Fruit fly (Drosophila melanogaster) whole organism, embryonic: ENCODE data around the gene Rbf2.

Source experiments
- Atf6 ChIP-seq: fragments of 200-800 bp; sonication (Bioruptor generic); IDR thresholded peaks from 2 replicates; pipeline ENCODE4 v1.3.6; 2022; ENCODE audit warnings: missing biosample characterization, missing genetic modification characterization
- BtbVII ChIP-seq: fragments of 200-800 bp; sonication (Bioruptor generic); optimal IDR thresholded peaks from 3 replicates; lab custom pipeline; 2017; ENCODE audit warnings: missing biosample characterization, mild to moderate bottlenecking, missing genetic modification characterization
- CG10543 ChIP-seq: fragments of 200-800 bp; sonication (Bioruptor generic); optimal IDR thresholded peaks from 3 replicates; lab custom pipeline; 2017; ENCODE audit warnings: missing biosample characterization, mild to moderate bottlenecking, missing genetic modification characterization, moderate library complexity
- CG11456 ChIP-seq: fragments of 200-800 bp; sonication (Bioruptor generic); IDR thresholded peaks from 3 replicates; pipeline ENCODE4 v1.3.6; 2022; ENCODE audit warnings: missing biosample characterization, missing genetic modification characterization
- CG12659 ChIP-seq: fragments of 200-800 bp; sonication (Bioruptor generic); optimal IDR thresholded peaks from 3 replicates; lab custom pipeline; 2017; ENCODE audit warnings: mild to moderate bottlenecking, missing biosample characterization, missing genetic modification reagents, missing genetic modification characterization
- CG15269 ChIP-seq: fragments of 200-800 bp; sonication (Bioruptor generic); optimal IDR thresholded peaks from 2 replicates; lab custom pipeline; 2018; ENCODE audit warnings: missing biosample characterization, mild to moderate bottlenecking, missing genetic modification characterization, moderate library complexity
- CG15514 ChIP-seq: fragments of 200-800 bp; sonication (Bioruptor generic); optimal IDR thresholded peaks from 3 replicates; lab custom pipeline; 2017; ENCODE audit warnings: missing biosample characterization, missing genetic modification characterization, mild to moderate bottlenecking, moderate library complexity, missing genetic modification reagents
- CG17385 ChIP-seq: fragments of 200-800 bp; sonication (Bioruptor generic); optimal IDR thresholded peaks from 3 replicates; lab custom pipeline; 2018; ENCODE audit warnings: missing biosample characterization, mild to moderate bottlenecking, missing genetic modification characterization
- CG17829 ChIP-seq: fragments of 200-800 bp; optimal IDR thresholded peaks from 2 replicates; lab custom pipeline; 2019; ENCODE audit warnings: missing biosample characterization, mild to moderate bottlenecking, missing genetic modification characterization, moderate library complexity
- CG18476 ChIP-seq: fragments of 200-800 bp; sonication (Bioruptor generic); optimal IDR thresholded peaks from 2 replicates; lab custom pipeline; 2016; ENCODE audit warnings: missing biosample characterization, mild to moderate bottlenecking, missing genetic modification characterization
- CG18619 ChIP-seq: fragments of 200-800 bp; sonication (Bioruptor generic); optimal IDR thresholded peaks from 3 replicates; lab custom pipeline; 2017; ENCODE audit warnings: missing biosample characterization, mild to moderate bottlenecking, missing genetic modification characterization
- CG34376 ChIP-seq: fragments of 200-800 bp; sonication (Bioruptor generic); optimal IDR thresholded peaks from 2 replicates; lab custom pipeline; 2018; ENCODE audit warnings: missing biosample characterization, mild to moderate bottlenecking, missing genetic modification characterization
- CG4282 ChIP-seq: fragments of 200-800 bp; sonication (Bioruptor generic); optimal IDR thresholded peaks from 2 replicates; lab custom pipeline; 2016; ENCODE audit warnings: missing biosample characterization, missing genetic modification characterization
- CG4360 ChIP-seq: fragments of 200-800 bp; sonication (Bioruptor generic); IDR thresholded peaks from 2 replicates; pipeline ENCODE4 v1.3.6; 2022; ENCODE audit warnings: missing biosample characterization, missing genetic modification characterization
- CG4854 ChIP-seq: fragments of 200-800 bp; sonication (Bioruptor generic); optimal IDR thresholded peaks from 2 replicates; lab custom pipeline; 2016; ENCODE audit warnings: missing biosample characterization, missing genetic modification characterization, inconsistent platforms
- CG6791 ChIP-seq: fragments of 200-800 bp; sonication (Bioruptor generic); IDR thresholded peaks from 3 replicates; pipeline ENCODE4 v1.3.6; 2022; ENCODE audit warnings: missing biosample characterization, missing genetic modification characterization; ENCODE audit not compliant: partially characterized antibody
- CHES-1-like ChIP-seq: fragments of 200-800 bp; sonication (Bioruptor generic); optimal IDR thresholded peaks from 2 replicates; lab custom pipeline; 2016; ENCODE audit warnings: missing biosample characterization, missing genetic modification characterization
- Camta ChIP-seq: fragments of 200-800 bp; sonication (Bioruptor generic); optimal IDR thresholded peaks from 2 replicates; lab custom pipeline; 2016; ENCODE audit warnings: missing biosample characterization, missing genetic modification characterization
- GATAe ChIP-seq: fragments of 200-800 bp; sonication (Bioruptor generic); conservative IDR thresholded peaks from 2 replicates; pipeline ENCODE4 v1.3.6; 2022; ENCODE audit warnings: missing biosample characterization, missing genetic modification characterization
- Hmr ChIP-seq: fragments of 200-800 bp; sonication (Bioruptor generic); optimal IDR thresholded peaks from 3 replicates; lab custom pipeline; 2017; ENCODE audit warnings: mild to moderate bottlenecking, missing biosample characterization, missing genetic modification reagents, missing genetic modification characterization
- Hr78 ChIP-seq, 2 experiments: fragments of 200-800 bp in 1 of 2; fragments of >200 bp in 1 of 2; sonication (Bioruptor generic) in 1 of 2; optimal IDR thresholded peaks; 2 replicates each; lab custom pipeline; 2017 to 2019; ENCODE audit warnings: missing biosample characterization in 2 of 2, missing genetic modification characterization in 2 of 2, mild to moderate bottlenecking in 1 of 2, moderate library complexity in 1 of 2
- Med ChIP-seq: fragments of 200-800 bp; sonication (Bioruptor generic); peaks from one replicate; lab custom pipeline; 2016; ENCODE audit warnings: missing biosample characterization, missing genetic modification characterization, mild to moderate bottlenecking, inconsistent platforms, moderate library complexity
- Opbp ChIP-seq: fragments of 200-800 bp; sonication (Bioruptor generic); IDR thresholded peaks from 3 replicates; pipeline ENCODE4 v1.3.6; 2022; ENCODE audit warnings: missing biosample characterization, missing genetic modification characterization; ENCODE audit not compliant: partially characterized antibody
- Pdp1 ChIP-seq, 2 experiments: fragments of 200-800 bp; sonication (Bioruptor generic); optimal IDR thresholded peaks; 3 replicates each; lab custom pipeline; 2016; ENCODE audit warnings: missing biosample characterization in 2 of 2, missing genetic modification characterization in 2 of 2, mild to moderate bottlenecking in 1 of 2, moderate library complexity in 1 of 2
- Sox102F ChIP-seq: fragments of 200-800 bp; sonication (Bioruptor generic); optimal IDR thresholded peaks from 2 replicates; lab custom pipeline; 2018; ENCODE audit warnings: missing biosample characterization, mild to moderate bottlenecking, missing genetic modification characterization, moderate library complexity
- Xbp1 ChIP-seq: fragments of 200-800 bp; sonication (Bioruptor generic); optimal IDR thresholded peaks from 3 replicates; lab custom pipeline; 2016; ENCODE audit warnings: missing biosample characterization, mild to moderate bottlenecking, missing genetic modification characterization
- Xrp1 ChIP-seq: fragments of 200-800 bp; sonication (Bioruptor generic); IDR thresholded peaks from 2 replicates; pipeline ENCODE4 v1.3.6; 2022; ENCODE audit warnings: missing biosample characterization, missing genetic modification characterization
- ara ChIP-seq: fragments of 200-800 bp; sonication (Bioruptor generic); IDR thresholded peaks from 2 replicates; pipeline ENCODE4 v1.3.6; 2022; ENCODE audit warnings: missing biosample characterization, missing genetic modification characterization
- bab2 ChIP-seq: fragments of 200-800 bp; sonication (Bioruptor generic); optimal IDR thresholded peaks from 2 replicates; lab custom pipeline; 2016; ENCODE audit warnings: missing biosample characterization, missing genetic modification characterization
- bbx ChIP-seq: fragments of 200-800 bp; sonication (Bioruptor generic); IDR thresholded peaks from 2 replicates; pipeline ENCODE4 v1.3.6; 2022; ENCODE audit warnings: missing biosample characterization, missing genetic modification characterization; ENCODE audit not compliant: partially characterized antibody
- bowl ChIP-seq: fragments of 200-800 bp; sonication (Bioruptor generic); IDR thresholded peaks from 2 replicates; pipeline ENCODE4 v1.3.6; 2022; ENCODE audit warnings: missing biosample characterization, missing genetic modification characterization
- cg ChIP-seq: fragments of 200-800 bp; sonication (Bioruptor generic); optimal IDR thresholded peaks from 3 replicates; lab custom pipeline; 2019; ENCODE audit warnings: missing biosample characterization, mild to moderate bottlenecking, missing genetic modification characterization, moderate library complexity
- chinmo ChIP-seq: fragments of 200-800 bp; sonication (Bioruptor generic); IDR thresholded peaks from 4 replicates; pipeline ENCODE4 v1.3.6; 2022; ENCODE audit warnings: missing biosample characterization, missing genetic modification characterization; ENCODE audit not compliant: partially characterized antibody
- crol ChIP-seq: fragments of 200-800 bp; sonication (Bioruptor generic); IDR thresholded peaks from 2 replicates; pipeline ENCODE4 v1.3.6; 2022; ENCODE audit warnings: missing biosample characterization, missing genetic modification characterization
- cwo ChIP-seq: fragments of 200-800 bp; sonication (Bioruptor generic); optimal IDR thresholded peaks from 3 replicates; lab custom pipeline; 2017; ENCODE audit warnings: missing biosample characterization, missing genetic modification characterization, mild to moderate bottlenecking, moderate library complexity, missing genetic modification reagents
- exex ChIP-seq: fragments of 200-800 bp; sonication (Bioruptor generic); optimal IDR thresholded peaks from 4 replicates; lab custom pipeline; 2018; ENCODE audit warnings: missing biosample characterization, mild to moderate bottlenecking, missing genetic modification characterization, moderate library complexity
- fd64A ChIP-seq: fragments of 200-800 bp; sonication (Bioruptor generic); optimal IDR thresholded peaks from 3 replicates; lab custom pipeline; 2018; ENCODE audit warnings: missing biosample characterization, mild to moderate bottlenecking, missing genetic modification characterization
- grn ChIP-seq: fragments of 200-800 bp; sonication (Bioruptor generic); optimal IDR thresholded peaks from 3 replicates; lab custom pipeline; 2017; ENCODE audit warnings: missing biosample characterization, missing genetic modification characterization
- jing ChIP-seq: fragments of 200-800 bp; sonication (Bioruptor generic); optimal IDR thresholded peaks from 2 replicates; lab custom pipeline; 2018; ENCODE audit warnings: missing biosample characterization, mild to moderate bottlenecking, missing genetic modification characterization
- lab ChIP-seq: fragments of 200-800 bp; sonication (Bioruptor generic); optimal IDR thresholded peaks from 3 replicates; lab custom pipeline; 2017; ENCODE audit warnings: missing biosample characterization, missing genetic modification characterization, mild to moderate bottlenecking, moderate library complexity, missing genetic modification reagents
- mirr ChIP-seq: fragments of 200-800 bp; sonication (Bioruptor generic); optimal IDR thresholded peaks from 3 replicates; lab custom pipeline; 2018; ENCODE audit warnings: missing biosample characterization, mild to moderate bottlenecking, missing genetic modification characterization
- row ChIP-seq: fragments of 200-800 bp; sonication (Bioruptor generic); IDR thresholded peaks from 3 replicates; pipeline ENCODE4 v1.3.6; 2022; ENCODE audit warnings: missing biosample characterization, missing genetic modification characterization
- sd ChIP-seq: fragments of 200-800 bp; sonication (Bioruptor generic); optimal IDR thresholded peaks from 3 replicates; lab custom pipeline; 2018; ENCODE audit warnings: missing biosample characterization, mild to moderate bottlenecking, missing genetic modification characterization, moderate library complexity
- sim ChIP-seq: fragments of 200-800 bp; sonication (Bioruptor generic); IDR thresholded peaks from 2 replicates; pipeline ENCODE4 v1.3.6; 2022; ENCODE audit warnings: missing biosample characterization, missing genetic modification characterization
- sug ChIP-seq: fragments of 200-800 bp; optimal IDR thresholded peaks from 2 replicates; lab custom pipeline; 2019; ENCODE audit warnings: missing biosample characterization, mild to moderate bottlenecking, missing genetic modification characterization, moderate library complexity

The Rbf2 gene

DNA sequence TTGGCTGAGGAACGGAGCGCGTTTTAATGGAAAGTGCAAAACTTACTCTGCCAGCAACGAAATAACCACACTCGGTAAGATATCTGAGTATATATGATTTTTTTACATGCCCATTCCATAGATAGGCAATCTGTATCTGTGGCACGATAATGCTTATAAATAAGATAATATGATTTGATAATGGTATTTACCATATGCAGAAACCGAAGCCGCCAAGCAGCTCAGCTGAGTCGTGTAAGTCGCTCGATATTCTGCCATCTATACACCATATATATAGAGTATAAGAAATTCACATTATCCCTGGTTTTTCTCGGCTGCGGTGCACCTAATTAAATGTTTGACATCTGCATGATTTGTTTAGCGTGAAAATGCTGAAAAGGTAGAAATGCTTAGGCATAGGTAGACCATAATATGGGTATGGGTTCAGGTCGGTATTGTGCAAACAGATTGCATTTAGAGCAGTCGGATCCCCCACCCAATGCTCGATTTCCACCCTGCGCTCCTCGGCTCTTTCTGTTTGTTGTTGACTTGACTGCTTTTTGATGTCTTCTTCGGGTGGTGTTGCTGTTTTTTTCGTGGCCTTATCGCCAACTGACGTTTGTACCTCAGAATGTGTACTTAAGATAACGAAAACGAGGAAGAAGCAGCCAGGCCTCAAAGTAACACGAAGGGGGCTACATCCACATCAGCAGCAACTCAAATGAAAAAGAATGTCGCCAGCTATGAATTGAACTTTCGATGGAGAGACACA, 41.7 kb downstream of the Rbf2 start (continued):
- peak; percentile 63 for TF ChIP-seq CG17385 (GFP tag; lab: Kevin White, UChicago)
- TF ChIP-seq CG6791: no peak
- TF ChIP-seq CG34376 (GFP tag; lab: Kevin White, UChicago): no peak
- TF ChIP-seq bab2 (GFP tag; lab: Kevin White, UChicago): no peak
- TF ChIP-seq sim: no peak
- TF ChIP-seq Xrp1 (GFP tag; lab: Robert Waterston, UW): 0 out of 2 replicates have a peak, but pooled peaks have one; percentile 9
- TF ChIP-seq bbx (GFP tag; lab: Robert Waterston, UW): no peak
- TF ChIP-seq row (GFP tag; lab: Robert Waterston, UW): no peak
- no peak for TF ChIP-seq Xbp1
- TF ChIP-seq, all 482 proteins: peak for 20

DNA sequence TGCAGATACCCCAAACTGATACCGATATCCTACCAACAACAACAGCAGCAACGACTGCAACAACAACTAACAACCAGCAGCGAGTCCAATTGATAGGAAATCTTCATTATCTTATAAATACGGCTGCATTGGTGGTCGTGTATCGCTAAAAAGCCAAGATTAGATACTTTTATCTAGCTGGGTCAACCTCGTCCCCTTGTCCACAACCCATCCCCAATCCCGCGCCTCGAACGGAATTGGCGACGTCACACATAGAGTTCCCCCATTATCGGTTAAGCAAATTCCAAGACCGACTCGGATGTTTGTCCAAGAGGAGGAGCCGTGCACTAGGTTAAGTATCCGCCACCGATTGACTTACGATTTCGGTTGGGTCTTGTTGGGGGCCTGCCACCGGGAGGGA, 43.1 kb downstream of the Rbf2 start:
- TF ChIP-seq sug (tag; lab: Kevin White, UChicago): peak; percentile 92
- TF ChIP-seq GATAe (GFP tag; lab: Robert Waterston, UW): peak; percentile 92
- peak; percentile 58 for TF ChIP-seq sd (tag; lab: Kevin White, UChicago)
- TF ChIP-seq CHES-1-like: no peak
- TF ChIP-seq BtbVII (GFP tag; lab: Kevin White, UChicago): peak; percentile 16
- TF ChIP-seq CG11456 (GFP tag; lab: Robert Waterston, UW): no peak
- peak in 1 of 2 experiments; percentile 23 for TF ChIP-seq Hr78 (GFP tag; optimal IDR thresholded peaks at IDR 0.05; lab: Kevin White, UChicago)
- peak; percentile 58; the same call in 1 of the 2 replicates for TF ChIP-seq crol (GFP tag; lab: Robert Waterston, UW)
- peak; percentile 52 for TF ChIP-seq CG10543 (GFP tag; lab: Kevin White, UChicago)
- peak; percentile 37 for TF ChIP-seq exex (tag; lab: Kevin White, UChicago)
- TF ChIP-seq cg (GFP tag; lab: Kevin White, UChicago): peak; percentile 4
- peak; percentile 28 for TF ChIP-seq mirr (GFP tag; lab: Kevin White, UChicago)
- no peak for TF ChIP-seq CG4854
- no peak for TF ChIP-seq fd64A (GFP tag; lab: Kevin White, UChicago)
- peak; percentile 7 for TF ChIP-seq cwo (GFP tag; lab: Kevin White, UChicago)
- TF ChIP-seq Hmr (GFP tag; lab: Kevin White, UChicago): peak; percentile 2
- TF ChIP-seq Opbp (GFP tag; lab: Robert Waterston, UW): 0 out of 3 replicates have a peak, but pooled peaks have one; percentile 15
- peak; percentile 78 for TF ChIP-seq CG4360
- 0 out of 4 replicates have a peak, but pooled peaks have one; percentile 19 for TF ChIP-seq chinmo (GFP tag; lab: Robert Waterston, UW)
- 0 out of 2 replicates have a peak, but pooled peaks have one; percentile 10 for TF ChIP-seq Atf6 (GFP tag; lab: Robert Waterston, UW)
- no peak for TF ChIP-seq CG18476 (GFP tag; lab: Kevin White, UChicago)
- TF ChIP-seq Med (GFP tag; lab: Kevin White, UChicago): peak; percentile 21
- TF ChIP-seq CG34376 (GFP tag; lab: Kevin White, UChicago): peak; percentile 58
- no peak for TF ChIP-seq CG12659 (GFP tag; lab: Kevin White, UChicago)
- TF ChIP-seq, all 482 proteins: peak for 18

DNA sequence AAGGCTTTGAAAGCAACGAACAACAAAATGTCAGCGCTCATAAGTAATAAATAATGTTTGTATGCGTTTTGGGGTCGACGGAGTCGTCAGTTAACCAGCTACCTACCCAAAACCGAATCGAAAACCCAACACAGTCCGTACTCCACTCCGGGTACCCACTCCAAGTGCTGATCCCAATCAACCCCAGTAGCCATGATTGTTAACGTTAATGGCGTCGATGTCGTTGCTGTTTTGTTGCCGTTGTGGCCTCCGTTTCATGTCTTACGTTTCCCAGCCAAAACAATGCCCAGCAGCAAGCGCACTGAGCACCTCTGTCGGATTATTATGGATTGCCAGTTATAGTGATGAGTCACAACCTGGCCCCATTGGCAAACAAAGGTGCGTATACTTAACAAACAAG, 43.8 kb downstream of the Rbf2 start, which contains the start of gene GATAe:
TSS of gene GATAe (plus strand) at position 76 of the 400 bp plus-strand sequence.
- TF ChIP-seq CG18619 (GFP tag; lab: Kevin White, UChicago) (no peak), lab (GFP tag; lab: Kevin White, UChicago) (peak; percentile 34), jing (GFP tag; lab: Kevin White, UChicago) (no peak), Sox102F (GFP tag; lab: Kevin White, UChicago) (no peak), CG17829 (tag; lab: Kevin White, UChicago) (no peak), CG15269 (tag; lab: Kevin White, UChicago) (peak; percentile 1), exex (tag; lab: Kevin White, UChicago) (peak; percentile 50), ara (no peak), CG15514 (GFP tag; lab: Kevin White, UChicago) (no peak), CG4282 (GFP tag; lab: Kevin White, UChicago) (no peak), chinmo (GFP tag; lab: Robert Waterston, UW) (no peak), Pdp1 (GFP tag; optimal IDR thresholded peaks at IDR 0.05; lab: Kevin White, UChicago) (peak in 1 of 2 experiments; percentile 2), bowl (GFP tag; lab: Robert Waterston, UW) (no peak), Camta (GFP tag; lab: Kevin White, UChicago) (no peak), grn (GFP tag; lab: Kevin White, UChicago) (peak; percentile 87)
